Worm (Caenorhabditis elegans) whole organism, early embryonic: ENCODE data around the gene acr-24.
"Not testable (repeated sequence)": the region's sequence is repeated elsewhere in the genome, so short reads cannot be mapped to it uniquely, and the experiment has no call there.

Source experiments
- B0310.2 ChIP-seq: sonication (generic microtip); optimal IDR thresholded peaks from 2 replicates; lab custom pipeline; 2016; ENCODE audit warnings: mild to moderate bottlenecking, missing genetic modification characterization, missing compliant biosample characterization
- F13C5.2 ChIP-seq: sonication (generic microtip); optimal IDR thresholded peaks from 2 replicates; lab custom pipeline; 2017; ENCODE audit warnings: mild to moderate bottlenecking, missing genetic modification characterization, inconsistent platforms, missing compliant biosample characterization
- aly-1 ChIP-seq: sonication (generic microtip); optimal IDR thresholded peaks from 2 replicates; lab custom pipeline; 2016; ENCODE audit warnings: missing genetic modification characterization, missing compliant biosample characterization
- ama-1 ChIP-seq: fragments of 150-350 bp; optimal IDR thresholded peaks from 2 replicates; lab custom pipeline; 2014
- ceh-13 ChIP-seq: fragments of 200-800 bp; sonication (Bioruptor generic); optimal IDR thresholded peaks from 2 replicates; lab custom pipeline; 2018; ENCODE audit warnings: mild to moderate bottlenecking, missing genetic modification characterization, missing compliant biosample characterization
- ceh-36 ChIP-seq: sonication (generic microtip); optimal IDR thresholded peaks from 2 replicates; lab custom pipeline; 2016; ENCODE audit warnings: missing genetic modification characterization, inconsistent platforms, missing compliant biosample characterization
- ets-7 ChIP-seq: sonication (generic microtip); optimal IDR thresholded peaks from 2 replicates; lab custom pipeline; 2016; ENCODE audit warnings: missing genotype, missing genetic modification characterization, missing compliant biosample characterization
- flt-1 ChIP-seq: fragments of 200-800 bp; sonication (Bioruptor generic); IDR thresholded peaks from 2 replicates; pipeline ENCODE4 v1.3.6; 2022; ENCODE audit warnings: missing genetic modification characterization, missing compliant biosample characterization
- hmbx-1 ChIP-seq: sonication (generic microtip); optimal IDR thresholded peaks from 2 replicates; lab custom pipeline; 2016; ENCODE audit warnings: mild to moderate bottlenecking, missing genetic modification characterization, missing compliant biosample characterization
- hmg-4 ChIP-seq: fragments of 200-800 bp; sonication (Bioruptor generic); optimal IDR thresholded peaks from 2 replicates; lab custom pipeline; 2018; ENCODE audit warnings: mild to moderate bottlenecking, missing genetic modification characterization, missing compliant biosample characterization
- hnd-1 ChIP-seq: sonication (generic microtip); optimal IDR thresholded peaks from 2 replicates; lab custom pipeline; 2016; ENCODE audit warnings: missing genetic modification characterization, missing compliant biosample characterization
- pes-1 ChIP-seq: fragments of 200-800 bp; sonication (Bioruptor generic); IDR thresholded peaks from 2 replicates; pipeline ENCODE4 v1.3.6; 2022; ENCODE audit warnings: missing genetic modification reagents, missing genetic modification characterization, missing compliant biosample characterization
- scrt-1 ChIP-seq: fragments of 200-800 bp; sonication (Bioruptor generic); IDR thresholded peaks from 2 replicates; pipeline ENCODE4 v1.3.6; 2022; ENCODE audit warnings: missing genetic modification characterization, missing compliant biosample characterization
- sea-1 ChIP-seq: fragments of 200-800 bp; sonication (Bioruptor generic); conservative IDR thresholded peaks from 2 replicates; pipeline ENCODE4 v1.3.6; 2022; ENCODE audit warnings: missing genetic modification characterization, missing compliant biosample characterization
- tbx-11 ChIP-seq: fragments of 200-800 bp; sonication (Bioruptor generic); IDR thresholded peaks from 2 replicates; pipeline ENCODE4 v1.3.6; 2022; ENCODE audit warnings: missing genetic modification characterization, missing compliant biosample characterization
- tbx-37 ChIP-seq: fragments of 200-800 bp; sonication (Bioruptor generic); conservative IDR thresholded peaks from 2 replicates; pipeline ENCODE4 v1.3.6; 2022; ENCODE audit warnings: missing genetic modification reagents, missing genetic modification characterization, missing compliant biosample characterization
- tra-4 ChIP-seq: sonication (generic microtip); optimal IDR thresholded peaks from 2 replicates; lab custom pipeline; 2017; ENCODE audit warnings: missing genetic modification characterization, missing compliant biosample characterization

acr-24 gene

ce11 chrIV:15476369-15476768, 21.0 kb upstream of the acr-24 start:
- TF ChIP-seq F13C5.2 (tag; lab: Kevin White, UChicago) (no peak), flt-1 (GFP tag; lab: Robert Waterston, UW) (no peak), hmbx-1 (tag; lab: Kevin White, UChicago) (no peak), B0310.2 (tag; lab: Kevin White, UChicago) (no peak), hmg-4 (GFP tag; lab: Kevin White, UChicago) (no peak), scrt-1 (GFP tag; lab: Robert Waterston, UW) (no peak), pes-1 (peak; percentile 58; the same call in 1 of the 2 replicates), ceh-36 (tag; lab: Kevin White, UChicago) (peak; percentile 42), tbx-37 (GFP tag; lab: Robert Waterston, UW) (no peak), ama-1 (lab: Kevin White, UChicago) (no peak), sea-1 (no peak), tra-4 (tag; lab: Kevin White, UChicago) (no peak)

DNA sequence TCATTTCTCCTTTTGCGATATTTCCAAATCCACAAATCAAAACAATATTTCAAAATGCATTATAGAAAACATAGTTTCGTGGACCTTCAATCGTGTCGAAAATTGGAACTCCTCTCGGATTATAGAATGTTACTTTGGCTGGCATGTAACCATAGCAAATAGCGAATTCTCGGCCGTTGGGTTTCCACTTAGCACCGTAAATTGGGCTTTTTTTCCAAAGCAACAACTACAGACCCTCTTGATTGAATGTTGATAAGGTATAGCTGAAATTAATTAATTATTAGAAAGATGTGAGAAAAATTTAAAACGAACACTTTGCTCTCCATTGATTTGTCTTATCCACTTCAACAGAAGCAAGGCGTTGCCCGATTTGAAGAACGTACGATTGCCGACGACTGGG, 24.0 kb downstream of the acr-24 start, which contains the start of gene Y73F8A.32:
TSS of gene Y73F8A.32 (minus strand) at position 101 of the 400 bp plus-strand sequence.
- not testable (repeated sequence) for TF ChIP-seq F13C5.2 (tag; lab: Kevin White, UChicago); flt-1 (GFP tag; lab: Robert Waterston, UW); tra-4 (tag; lab: Kevin White, UChicago)

ce11 chrIV:15523700-15524099, 26.3 kb downstream of the acr-24 start:
- TF ChIP-seq hmbx-1 (tag; lab: Kevin White, UChicago) = no peak
- TF ChIP-seq scrt-1 (GFP tag; lab: Robert Waterston, UW) = no peak
- TF ChIP-seq tbx-37 (GFP tag; lab: Robert Waterston, UW) = no peak
- TF ChIP-seq ceh-36 (tag; lab: Kevin White, UChicago) = no peak
- TF ChIP-seq flt-1 (GFP tag; lab: Robert Waterston, UW) = no peak
- TF ChIP-seq F13C5.2 (tag; lab: Kevin White, UChicago) = no peak
- TF ChIP-seq sea-1 = no peak
- TF ChIP-seq ama-1 (lab: Kevin White, UChicago) = no peak
- TF ChIP-seq aly-1 (tag; lab: Kevin White, UChicago) = no peak
- TF ChIP-seq B0310.2 (tag; lab: Kevin White, UChicago) = no peak
- TF ChIP-seq tra-4 (tag; lab: Kevin White, UChicago) = no peak
- no peak for TF ChIP-seq hnd-1 (tag; lab: Kevin White, UChicago)
- no peak for TF ChIP-seq hmg-4 (GFP tag; lab: Kevin White, UChicago)
- no peak for TF ChIP-seq tbx-11 (GFP tag; lab: Robert Waterston, UW)
- TF ChIP-seq ets-7 (tag; lab: Kevin White, UChicago) = no peak

ce11 chrIV:15524923-15525322, 27.6 kb downstream of the acr-24 start:
- TF ChIP-seq tbx-11 (GFP tag; lab: Robert Waterston, UW) (no peak), pes-1 (no peak), tra-4 (tag; lab: Kevin White, UChicago) (no peak), ama-1 (lab: Kevin White, UChicago) (no peak), tbx-37 (GFP tag; lab: Robert Waterston, UW) (no peak), ets-7 (tag; lab: Kevin White, UChicago) (no peak), hmg-4 (GFP tag; lab: Kevin White, UChicago) (no peak), ceh-36 (tag; lab: Kevin White, UChicago) (no peak)

DNA sequence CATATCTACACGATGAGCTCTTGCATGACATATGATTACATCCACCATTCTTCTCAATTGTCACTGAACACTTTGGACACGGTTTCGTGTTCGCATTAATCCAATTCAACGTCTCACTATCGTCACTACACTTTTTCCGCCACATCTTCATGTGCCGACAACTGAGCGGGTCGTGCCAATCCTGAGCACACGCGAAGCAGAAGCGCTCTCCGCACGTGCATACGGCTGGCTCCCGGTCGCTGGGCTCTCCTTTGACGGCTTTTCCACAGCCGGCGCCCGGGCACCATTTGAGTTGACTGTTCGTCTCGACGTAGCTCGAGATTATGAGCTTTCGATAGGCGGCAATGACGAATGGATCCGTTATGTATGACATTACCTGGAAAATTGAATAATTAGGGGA, 28.4 kb downstream of the acr-24 start:
- TF ChIP-seq tbx-11 (GFP tag; lab: Robert Waterston, UW) = no peak
- TF ChIP-seq pes-1 = no peak
- no peak for TF ChIP-seq ets-7 (tag; lab: Kevin White, UChicago)
- TF ChIP-seq sea-1 = no peak
- no peak for TF ChIP-seq scrt-1 (GFP tag; lab: Robert Waterston, UW)
- TF ChIP-seq ceh-13 (GFP tag; lab: Kevin White, UChicago) = no peak
- TF ChIP-seq tra-4 (tag; lab: Kevin White, UChicago) = no peak
- no peak for TF ChIP-seq hnd-1 (tag; lab: Kevin White, UChicago)
- no peak for TF ChIP-seq aly-1 (tag; lab: Kevin White, UChicago)
- TF ChIP-seq hmg-4 (GFP tag; lab: Kevin White, UChicago) = no peak
- TF ChIP-seq B0310.2 (tag; lab: Kevin White, UChicago) = no peak
- no peak for TF ChIP-seq ama-1 (lab: Kevin White, UChicago)
- TF ChIP-seq F13C5.2 (tag; lab: Kevin White, UChicago) = no peak

DNA sequence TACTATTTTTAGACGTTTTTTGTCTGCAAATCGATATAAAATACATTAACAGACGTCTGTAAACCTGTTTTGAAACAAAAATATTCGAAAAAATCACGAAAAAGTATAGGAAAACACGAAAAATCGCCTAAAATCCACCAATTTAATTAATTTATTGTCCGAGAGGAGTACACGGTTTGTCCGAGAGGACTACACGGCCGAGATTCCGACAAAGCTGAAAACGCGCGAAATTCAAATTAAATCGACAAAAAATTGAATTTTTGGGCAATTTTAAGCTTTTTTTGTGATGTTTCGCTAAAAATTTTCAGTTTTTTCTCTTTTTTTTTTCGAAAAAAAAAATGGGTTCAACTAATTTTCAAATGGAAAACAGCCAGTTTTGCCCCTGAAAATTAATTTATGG, 29.1 kb downstream of the acr-24 start:
- no peak for TF ChIP-seq sea-1
- TF ChIP-seq tbx-37 (GFP tag; lab: Robert Waterston, UW) = peak; percentile 43; the same call in 1 of the 2 replicates
- no peak for TF ChIP-seq tbx-11 (GFP tag; lab: Robert Waterston, UW)
- TF ChIP-seq pes-1 = peak; percentile 45; the same call in 1 of the 2 replicates

ce11 chrIV:15527282-15527681, 29.9 kb downstream of the acr-24 start:
- TF ChIP-seq ceh-13 (GFP tag; lab: Kevin White, UChicago) = no peak
- no peak for TF ChIP-seq ets-7 (tag; lab: Kevin White, UChicago)
- no peak for TF ChIP-seq hmg-4 (GFP tag; lab: Kevin White, UChicago)
- TF ChIP-seq tbx-11 (GFP tag; lab: Robert Waterston, UW) = no peak
- TF ChIP-seq flt-1 (GFP tag; lab: Robert Waterston, UW) = no peak
- no peak for TF ChIP-seq B0310.2 (tag; lab: Kevin White, UChicago)
- no peak for TF ChIP-seq F13C5.2 (tag; lab: Kevin White, UChicago)

DNA sequence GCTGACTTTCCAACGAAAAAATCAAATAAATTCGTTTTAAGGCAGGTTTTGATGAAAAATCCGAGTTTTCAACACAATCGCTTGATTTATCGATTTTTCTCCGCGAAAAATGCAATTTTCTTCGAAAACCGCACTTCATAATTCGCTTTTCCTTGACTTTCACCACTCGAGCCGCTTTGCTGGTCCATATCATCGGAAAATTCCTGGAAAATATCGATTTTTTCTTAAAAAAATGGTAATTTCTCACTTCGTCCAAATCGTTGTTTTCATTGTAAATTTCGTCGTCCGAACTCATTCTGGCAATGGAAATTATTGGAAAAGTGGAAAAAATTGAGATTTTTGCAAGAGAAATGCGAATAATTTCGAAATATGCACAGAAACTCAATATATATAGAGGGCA, 30.9 kb downstream of the acr-24 start, which contains the start of gene ari-1.4:
TSS of gene ari-1.4 (minus strand) at position 295 of the 400 bp plus-strand sequence.
- TF ChIP-seq ceh-36 (tag; lab: Kevin White, UChicago) (no peak), pes-1 (no peak), tbx-11 (GFP tag; lab: Robert Waterston, UW) (no peak), ets-7 (tag; lab: Kevin White, UChicago) (no peak), ama-1 (lab: Kevin White, UChicago) (no peak), sea-1 (no peak), flt-1 (GFP tag; lab: Robert Waterston, UW) (no peak), scrt-1 (GFP tag; lab: Robert Waterston, UW) (no peak), aly-1 (tag; lab: Kevin White, UChicago) (no peak), hmbx-1 (tag; lab: Kevin White, UChicago) (no peak), hnd-1 (tag; lab: Kevin White, UChicago) (no peak), tbx-37 (GFP tag; lab: Robert Waterston, UW) (no peak), F13C5.2 (tag; lab: Kevin White, UChicago) (no peak), B0310.2 (tag; lab: Kevin White, UChicago) (no peak), tra-4 (tag; lab: Kevin White, UChicago) (no peak), hmg-4 (GFP tag; lab: Kevin White, UChicago) (no peak), ceh-13 (GFP tag; lab: Kevin White, UChicago) (no peak)
